Worm (Caenorhabditis elegans) whole organism, early embryonic: ENCODE data around the gene C29E4.14.

Experiments
- aly-1 ChIP-seq: sonication (generic microtip); optimal IDR thresholded peaks from 2 replicates; lab custom pipeline; 2016; ENCODE audit warnings: missing genetic modification characterization, missing compliant biosample characterization
- ama-1 ChIP-seq: fragments of 150-350 bp; optimal IDR thresholded peaks from 2 replicates; lab custom pipeline; 2014
- ceh-36 ChIP-seq: sonication (generic microtip); optimal IDR thresholded peaks from 2 replicates; lab custom pipeline; 2016; ENCODE audit warnings: missing genetic modification characterization, inconsistent platforms, missing compliant biosample characterization
- ets-7 ChIP-seq: sonication (generic microtip); optimal IDR thresholded peaks from 2 replicates; lab custom pipeline; 2016; ENCODE audit warnings: missing genotype, missing genetic modification characterization, missing compliant biosample characterization
- hmbx-1 ChIP-seq: sonication (generic microtip); optimal IDR thresholded peaks from 2 replicates; lab custom pipeline; 2016; ENCODE audit warnings: mild to moderate bottlenecking, missing genetic modification characterization, missing compliant biosample characterization
- hmg-4 ChIP-seq: fragments of 200-800 bp; sonication (Bioruptor generic); optimal IDR thresholded peaks from 2 replicates; lab custom pipeline; 2018; ENCODE audit warnings: mild to moderate bottlenecking, missing genetic modification characterization, missing compliant biosample characterization
- hnd-1 ChIP-seq: sonication (generic microtip); optimal IDR thresholded peaks from 2 replicates; lab custom pipeline; 2016; ENCODE audit warnings: missing genetic modification characterization, missing compliant biosample characterization
- pes-1 ChIP-seq: fragments of 200-800 bp; sonication (Bioruptor generic); IDR thresholded peaks from 2 replicates; pipeline ENCODE4 v1.3.6; 2022; ENCODE audit warnings: missing genetic modification reagents, missing genetic modification characterization, missing compliant biosample characterization
- tbx-37 ChIP-seq: fragments of 200-800 bp; sonication (Bioruptor generic); conservative IDR thresholded peaks from 2 replicates; pipeline ENCODE4 v1.3.6; 2022; ENCODE audit warnings: missing genetic modification reagents, missing genetic modification characterization, missing compliant biosample characterization
- tra-4 ChIP-seq: sonication (generic microtip); optimal IDR thresholded peaks from 2 replicates; lab custom pipeline; 2017; ENCODE audit warnings: missing genetic modification characterization, missing compliant biosample characterization

DNA sequence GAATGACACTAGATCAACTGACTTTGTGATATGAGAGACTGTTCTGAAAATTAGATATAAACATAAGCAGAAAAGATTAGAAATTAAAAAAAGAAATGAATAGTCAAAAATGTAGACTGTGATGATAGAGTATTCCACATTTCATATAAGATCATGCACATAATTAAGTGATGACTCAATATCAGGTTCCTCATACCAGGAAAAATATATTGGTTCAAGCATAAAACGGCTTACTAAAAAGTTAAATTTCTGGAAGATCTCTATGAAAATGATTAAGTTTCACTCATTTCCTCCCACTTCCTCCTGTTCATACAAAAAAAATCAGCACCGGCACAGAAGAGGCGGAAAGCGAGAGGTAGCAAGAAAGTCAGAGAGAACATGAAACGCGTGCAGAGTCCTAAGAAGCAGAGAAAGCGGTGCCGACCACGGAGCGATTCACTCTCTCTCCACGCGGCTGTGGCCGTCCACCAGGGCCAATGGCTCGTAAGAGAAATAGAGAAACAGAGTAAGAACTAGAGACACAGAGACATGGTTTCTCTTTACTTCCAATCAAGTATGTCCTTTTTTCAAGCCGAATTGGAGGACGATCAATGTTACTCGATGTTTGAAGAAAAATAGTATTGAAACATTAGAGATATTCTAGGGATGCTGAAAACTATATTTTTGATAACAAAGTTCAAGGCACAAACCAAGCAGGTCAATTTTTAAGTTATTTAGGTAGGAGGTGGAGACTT lies 28.2 kb upstream of the C29E4.14 start, which contains the start of the genes ZK688.5 and fahd-1:
- TF ChIP-seq hnd-1, result no peak
- TF ChIP-seq ama-1 (lab: Kevin White, UChicago), result no peak
- TF ChIP-seq tra-4 (tag; lab: Kevin White, UChicago), result no peak
- TF ChIP-seq aly-1, result no peak
- no peak for TF ChIP-seq hmbx-1 (tag; lab: Kevin White, UChicago)
- TF ChIP-seq tbx-37, result no peak
- no peak for TF ChIP-seq ets-7 (tag; lab: Kevin White, UChicago)
- no peak for TF ChIP-seq pes-1 (GFP tag; lab: Robert Waterston, UW)
- TF ChIP-seq ceh-36 (tag; lab: Kevin White, UChicago), result no peak
- TF ChIP-seq hmg-4 (GFP tag; lab: Kevin White, UChicago), result no peak
